Fruit fly (Drosophila melanogaster) whole organism, embryonic: ENCODE results near the gene glu.

Experiments used
- Ada2b ChIP-seq: fragments of 200-800 bp; sonication (Bioruptor generic); IDR thresholded peaks from 2 replicates; pipeline ENCODE4 v1.3.6; 2022; ENCODE audit warnings: missing biosample characterization, missing genetic modification characterization
- Atf-2 ChIP-seq: fragments of 200-800 bp; sonication (Bioruptor generic); optimal IDR thresholded peaks from 2 replicates; lab custom pipeline; 2016; ENCODE audit warnings: missing biosample characterization, missing genetic modification characterization
- B-H1 ChIP-seq: fragments of 200-800 bp; sonication (Bioruptor generic); IDR thresholded peaks from 3 replicates; pipeline ENCODE4 v1.3.6; 2022; ENCODE audit warnings: missing biosample characterization, missing genetic modification characterization
- C15 ChIP-seq: fragments of 200-800 bp; sonication (Bioruptor generic); IDR thresholded peaks from 3 replicates; pipeline ENCODE4 v1.3.6; 2022; ENCODE audit warnings: missing biosample characterization, missing genetic modification characterization
- CG10565 ChIP-seq: fragments of 200-800 bp; sonication (Bioruptor generic); optimal IDR thresholded peaks from 3 replicates; lab custom pipeline; 2016; ENCODE audit warnings: missing biosample characterization, mild to moderate bottlenecking, missing genetic modification characterization
- CG10959 ChIP-seq: fragments of 200-800 bp; sonication (Bioruptor generic); IDR thresholded peaks from 2 replicates; pipeline ENCODE4 v1.3.6; 2022; ENCODE audit warnings: missing biosample characterization, missing genetic modification characterization
- CG14441 ChIP-seq: fragments of 200-800 bp; sonication (Bioruptor generic); IDR thresholded peaks from 2 replicates; pipeline ENCODE4 v1.3.6; 2022; ENCODE audit warnings: missing biosample characterization, missing genetic modification characterization
- CG1602 ChIP-seq: fragments of 200-800 bp; sonication (Bioruptor generic); optimal IDR thresholded peaks from 3 replicates; lab custom pipeline; 2016; ENCODE audit warnings: missing biosample characterization, missing genetic modification characterization
- CG16815 ChIP-seq: fragments of 200-800 bp; sonication (Bioruptor generic); optimal IDR thresholded peaks from 3 replicates; lab custom pipeline; 2017; ENCODE audit warnings: missing biosample characterization, mild to moderate bottlenecking, missing genetic modification characterization
- CG2116 ChIP-seq: fragments of 200-800 bp; sonication (Bioruptor generic); optimal IDR thresholded peaks from 3 replicates; lab custom pipeline; 2018; ENCODE audit warnings: missing biosample characterization, mild to moderate bottlenecking, missing genetic modification characterization
- CG2120 ChIP-seq: fragments of 200-800 bp; sonication (Bioruptor generic); optimal IDR thresholded peaks from 3 replicates; lab custom pipeline; 2016; ENCODE audit warnings: missing biosample characterization, missing genetic modification characterization
- CG31441 ChIP-seq: fragments of 200-800 bp; sonication (Bioruptor generic); IDR thresholded peaks from 2 replicates; pipeline ENCODE4 v1.3.6; 2022; ENCODE audit warnings: missing biosample characterization, missing genetic modification characterization
- CG3407 ChIP-seq: fragments of 200-800 bp; sonication (Bioruptor generic); optimal IDR thresholded peaks from 2 replicates; lab custom pipeline; 2018; ENCODE audit warnings: missing biosample characterization, mild to moderate bottlenecking, missing genetic modification characterization
- CG34224 ChIP-seq: fragments of 200-800 bp; sonication (Bioruptor generic); IDR thresholded peaks from 3 replicates; pipeline ENCODE4 v1.3.6; 2022; ENCODE audit warnings: missing biosample characterization, missing genetic modification characterization; ENCODE audit not compliant: partially characterized antibody
- CG34376 ChIP-seq: fragments of 200-800 bp; sonication (Bioruptor generic); optimal IDR thresholded peaks from 2 replicates; lab custom pipeline; 2018; ENCODE audit warnings: missing biosample characterization, mild to moderate bottlenecking, missing genetic modification characterization
- CG34422 ChIP-seq: fragments of 200-800 bp; sonication (Bioruptor generic); IDR thresholded peaks from 3 replicates; pipeline ENCODE4 v1.3.6; 2022; ENCODE audit warnings: missing biosample characterization, missing genetic modification characterization
- CG4707 ChIP-seq: fragments of 200-800 bp; sonication (Bioruptor generic); optimal IDR thresholded peaks from 2 replicates; lab custom pipeline; 2018; ENCODE audit warnings: missing biosample characterization, mild to moderate bottlenecking, missing genetic modification characterization, moderate library complexity
- CG6654 ChIP-seq: fragments of 200-800 bp; sonication (Bioruptor generic); optimal IDR thresholded peaks from 2 replicates; lab custom pipeline; 2017; ENCODE audit warnings: missing biosample characterization, mild to moderate bottlenecking, missing genetic modification characterization
- CG8944 ChIP-seq: fragments of 200-800 bp; sonication (Bioruptor generic); optimal IDR thresholded peaks from 3 replicates; lab custom pipeline; 2016; ENCODE audit warnings: missing biosample characterization, missing genetic modification characterization
- CG9215 ChIP-seq: fragments of 200-800 bp; sonication (Bioruptor generic); IDR thresholded peaks from 2 replicates; pipeline ENCODE4 v1.3.6; 2022; ENCODE audit warnings: missing biosample characterization, missing genetic modification characterization
- Dad ChIP-seq: fragments of 200-800 bp; sonication (Bioruptor generic); optimal IDR thresholded peaks from 3 replicates; lab custom pipeline; 2016; ENCODE audit warnings: missing biosample characterization, missing genetic modification characterization
- Dip3 ChIP-seq: fragments of 200-800 bp; sonication (Bioruptor generic); optimal IDR thresholded peaks from 3 replicates; lab custom pipeline; 2016; ENCODE audit warnings: missing biosample characterization, missing genetic modification characterization
- GATAe ChIP-seq: fragments of 200-800 bp; sonication (Bioruptor generic); conservative IDR thresholded peaks from 2 replicates; pipeline ENCODE4 v1.3.6; 2022; ENCODE audit warnings: missing biosample characterization, missing genetic modification characterization
- H15 ChIP-seq: fragments of 200-800 bp; sonication (Bioruptor generic); IDR thresholded peaks from 3 replicates; pipeline ENCODE4 v1.3.6; 2022; ENCODE audit warnings: missing biosample characterization, missing genetic modification characterization
- HLH54F ChIP-seq: fragments of 200-800 bp; sonication (Bioruptor generic); optimal IDR thresholded peaks from 3 replicates; lab custom pipeline; 2016; ENCODE audit warnings: missing biosample characterization, missing genetic modification characterization
- Hand ChIP-seq: fragments of 200-800 bp; sonication (Bioruptor generic); optimal IDR thresholded peaks from 2 replicates; lab custom pipeline; 2017; ENCODE audit warnings: mild to moderate bottlenecking, missing biosample characterization, missing genetic modification reagents, missing genetic modification characterization
- HmgZ ChIP-seq: fragments of 200-800 bp; sonication (Bioruptor generic); optimal IDR thresholded peaks from 2 replicates; lab custom pipeline; 2018; ENCODE audit warnings: missing biosample characterization, mild to moderate bottlenecking, missing genetic modification characterization
- TFAM ChIP-seq: fragments of 200-800 bp; sonication (Bioruptor generic); optimal IDR thresholded peaks from 2 replicates; lab custom pipeline; 2017; ENCODE audit warnings: missing biosample characterization, missing genetic modification characterization, inconsistent platforms
- Trl ChIP-seq, 3 experiments: fragments of >200 bp in 2 of 3; fragments of 200-800 bp in 1 of 3; sonication (Bioruptor generic) in 1 of 3; optimal IDR thresholded peaks; 2 replicates in 1 of 3; 3 replicates in 2 of 3; lab custom pipeline; 2016 to 2017; ENCODE audit warnings: missing biosample characterization in 1 of 3, missing genetic modification characterization in 1 of 3
- az2 ChIP-seq: fragments of 200-800 bp; sonication (Bioruptor generic); optimal IDR thresholded peaks from 3 replicates; lab custom pipeline; 2016; ENCODE audit warnings: missing biosample characterization, missing genetic modification characterization
- chif ChIP-seq, 2 experiments: fragments of 200-800 bp; sonication (Bioruptor generic); optimal IDR thresholded peaks; 3 replicates each; lab custom pipeline; 2016; ENCODE audit warnings: missing biosample characterization in 2 of 2, missing genetic modification characterization in 2 of 2
- ewg ChIP-seq: fragments of 200-800 bp; sonication (Bioruptor generic); optimal IDR thresholded peaks from 3 replicates; lab custom pipeline; 2017; ENCODE audit warnings: mild to moderate bottlenecking, missing biosample characterization, missing genetic modification reagents, missing genetic modification characterization
- ftz-f1 ChIP-seq: fragments of 200-800 bp; sonication (Bioruptor generic); optimal IDR thresholded peaks from 2 replicates; lab custom pipeline; 2016; ENCODE audit warnings: missing biosample characterization, missing genetic modification characterization
- gce ChIP-seq: fragments of 200-800 bp; sonication (Bioruptor generic); IDR thresholded peaks from 3 replicates; pipeline ENCODE4 v1.3.6; 2022; ENCODE audit warnings: missing biosample characterization, missing genetic modification characterization
- gcm ChIP-seq: fragments of 200-800 bp; sonication (Bioruptor generic); optimal IDR thresholded peaks from 2 replicates; lab custom pipeline; 2019; ENCODE audit warnings: missing biosample characterization, mild to moderate bottlenecking, missing genetic modification characterization, moderate library complexity
- grau ChIP-seq: fragments of 200-800 bp; optimal IDR thresholded peaks from 3 replicates; lab custom pipeline; 2019; ENCODE audit warnings: missing biosample characterization, mild to moderate bottlenecking, missing genetic modification characterization, moderate library complexity
- gsb-n ChIP-seq: fragments of 200-800 bp; sonication (Bioruptor generic); optimal IDR thresholded peaks from 3 replicates; lab custom pipeline; 2018; ENCODE audit warnings: missing biosample characterization, mild to moderate bottlenecking, missing genetic modification characterization
- jing ChIP-seq: fragments of 200-800 bp; sonication (Bioruptor generic); optimal IDR thresholded peaks from 2 replicates; lab custom pipeline; 2018; ENCODE audit warnings: missing biosample characterization, mild to moderate bottlenecking, missing genetic modification characterization
- kah ChIP-seq: fragments of 200-800 bp; sonication (Bioruptor generic); optimal IDR thresholded peaks from 2 replicates; lab custom pipeline; 2018; ENCODE audit warnings: missing biosample characterization, mild to moderate bottlenecking, missing genetic modification characterization
- lola ChIP-seq, 3 experiments: fragments of >200 bp in 2 of 3; fragments of 200-800 bp in 1 of 3; sonication (Bioruptor generic) in 1 of 3; optimal IDR thresholded peaks; 2 replicates each; lab custom pipeline; 2017 to 2019; ENCODE audit warnings: missing biosample characterization in 3 of 3, missing genetic modification characterization in 3 of 3, mild to moderate bottlenecking in 1 of 3, moderate library complexity in 1 of 3
- mld ChIP-seq: fragments of 200-800 bp; sonication (Bioruptor generic); IDR thresholded peaks from 3 replicates; pipeline ENCODE4 v1.3.6; 2022; ENCODE audit warnings: missing biosample characterization, missing genetic modification characterization; ENCODE audit not compliant: partially characterized antibody
- slp2 ChIP-seq: fragments of 200-800 bp; sonication (Bioruptor generic); optimal IDR thresholded peaks from 2 replicates; lab custom pipeline; 2016; ENCODE audit warnings: missing biosample characterization, missing genetic modification characterization
- sna ChIP-seq: fragments of 200-800 bp; sonication (Bioruptor generic); IDR thresholded peaks from 2 replicates; pipeline ENCODE4 v1.3.6; 2022; ENCODE audit warnings: missing biosample characterization, missing genetic modification characterization; ENCODE audit not compliant: partially characterized antibody
- sqz ChIP-seq: fragments of 200-800 bp; sonication (Bioruptor generic); optimal IDR thresholded peaks from 3 replicates; lab custom pipeline; 2018; ENCODE audit warnings: missing biosample characterization, mild to moderate bottlenecking, missing genetic modification characterization
- trh ChIP-seq: fragments of 200-800 bp; sonication (Bioruptor generic); optimal IDR thresholded peaks from 2 replicates; lab custom pipeline; 2016; ENCODE audit warnings: missing biosample characterization, missing genetic modification characterization
- unc-4 ChIP-seq: fragments of 200-800 bp; sonication (Bioruptor generic); IDR thresholded peaks from 2 replicates; pipeline ENCODE4 v1.3.6; 2022; ENCODE audit warnings: missing biosample characterization, missing genetic modification characterization; ENCODE audit not compliant: partially characterized antibody
- vvl ChIP-seq: fragments of 200-800 bp; sonication (Bioruptor generic); IDR thresholded peaks from 2 replicates; pipeline ENCODE4 v1.3.6; 2022; ENCODE audit warnings: missing biosample characterization, missing genetic modification characterization
- wdn ChIP-seq: fragments of 200-800 bp; sonication (Bioruptor generic); IDR thresholded peaks from 2 replicates; pipeline ENCODE4 v1.3.6; 2022; ENCODE audit warnings: missing biosample characterization, missing genetic modification characterization
- zf30C ChIP-seq: fragments of 200-800 bp; sonication (Bioruptor generic); optimal IDR thresholded peaks from 3 replicates; lab custom pipeline; 2018; ENCODE audit warnings: missing biosample characterization, mild to moderate bottlenecking, missing genetic modification characterization

Gene glu

dm6 chr2L:16689800-16690618 lies 48.2 kb downstream of the glu start (continued):
- TF ChIP-seq HLH54F (no peak), CG34376 (GFP tag; lab: Kevin White, UChicago) (no peak), Atf-2 (no peak), gce (no peak), CG1602 (peak; percentile 10), az2 (GFP tag; lab: Kevin White, UChicago) (peak; percentile 30), C15 (GFP tag; lab: Robert Waterston, UW) (no peak), sna (GFP tag; lab: Robert Waterston, UW) (no peak), chif (GFP tag; optimal IDR thresholded peaks at IDR 0.05; lab: Kevin White, UChicago) (peak in 1 of 2 experiments; percentile 41), zf30C (GFP tag; lab: Kevin White, UChicago) (no peak), CG2116 (GFP tag; lab: Kevin White, UChicago) (no peak), GATAe (GFP tag; lab: Robert Waterston, UW) (no peak), unc-4 (no peak), wdn (no peak), vvl (GFP tag; lab: Robert Waterston, UW) (no peak; the same call in 1 of the 2 replicates), CG34422 (no peak), lola (GFP tag; optimal IDR thresholded peaks at IDR 0.05; lab: Kevin White, UChicago) (peak in 1 of 3 experiments; percentile 8), CG31441 (no peak), gsb-n (tag; lab: Kevin White, UChicago) (no peak), TFAM (no peak), CG10565 (GFP tag; lab: Kevin White, UChicago) (no peak), sqz (GFP tag; lab: Kevin White, UChicago) (peak; percentile 10), Trl (optimal IDR thresholded peaks at IDR 0.05; lab: Kevin White, UChicago) (peak; percentile 59 to 65), Trl (GFP tag; optimal IDR thresholded peaks at IDR 0.05; lab: Kevin White, UChicago) (peak; percentile 12), CG2120 (GFP tag; lab: Kevin White, UChicago) (peak; percentile 68), Dad (GFP tag; lab: Kevin White, UChicago) (no peak), H15 (no peak), CG4707 (no peak), B-H1 (GFP tag; lab: Robert Waterston, UW) (no peak), CG10959 (GFP tag; lab: Robert Waterston, UW) (no peak), HmgZ (no peak), Hand (GFP tag; lab: Kevin White, UChicago) (no peak), gcm (no peak), ewg (GFP tag; lab: Kevin White, UChicago) (peak; percentile 84), CG16815 (GFP tag; lab: Kevin White, UChicago) (no peak), CG34224 (GFP tag; lab: Robert Waterston, UW) (no peak), mld (no peak), grau (tag; lab: Kevin White, UChicago) (peak; percentile 41), CG6654 (GFP tag; lab: Kevin White, UChicago) (no peak), CG14441 (no peak), CG8944 (GFP tag; lab: Kevin White, UChicago) (peak; percentile 17), Dip3 (no peak), trh (GFP tag; lab: Kevin White, UChicago) (no peak), CG3407 (no peak), kah (GFP tag; lab: Kevin White, UChicago) (no peak), Ada2b (no peak), ftz-f1 (GFP tag; lab: Kevin White, UChicago) (no peak), jing (GFP tag; lab: Kevin White, UChicago) (no peak), CG9215 (GFP tag; lab: Robert Waterston, UW) (no peak), slp2 (no peak)
